Fruit fly (Drosophila melanogaster): ENCODE results near the gene CG18284.

Gene CG18284

DNA sequence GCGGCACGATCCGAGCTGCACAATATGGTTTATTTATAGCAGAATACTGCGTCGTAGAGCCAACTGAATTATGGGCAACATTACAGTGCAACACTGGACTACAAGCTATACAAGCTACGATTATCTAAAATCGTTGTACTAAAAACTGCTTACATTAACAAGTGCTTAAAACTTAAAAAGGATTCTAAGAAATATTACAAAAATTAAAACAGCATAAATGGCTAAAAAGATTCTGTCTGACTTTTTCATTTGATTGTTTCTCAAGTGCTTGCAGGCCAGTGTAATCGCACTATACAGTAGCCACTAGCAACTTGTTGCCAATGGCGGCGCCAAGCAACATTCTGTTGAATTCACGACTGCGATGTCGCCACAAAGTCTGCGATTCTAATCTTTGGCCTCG is 27.0 kb upstream of the CG18284 start (continued):
- TF ChIP-seq ap (GFP tag; IDR thresholded peaks at IDR 0.05) (peak; percentile 55; the same call in 1 of the 2 replicates), Elba2 (GFP tag; optimal IDR thresholded peaks at IDR 0.05) (no peak), CG5180 (GFP tag; optimal IDR thresholded peaks at IDR 0.05) (peak; percentile 35), CG30403 (GFP tag; optimal IDR thresholded peaks at IDR 0.05) (peak; percentile 73), Med (GFP tag) (peak; percentile 94), pnt (GFP tag; optimal IDR thresholded peaks at IDR 0.05) (peak; percentile 62), crp (GFP tag; optimal IDR thresholded peaks at IDR 0.05) (peak in 1 of 2 experiments; percentile 6), CG1603 (tag; optimal IDR thresholded peaks at IDR 0.05) (peak; percentile 75), rib (GFP tag; IDR thresholded peaks at IDR 0.05) (no peak), CG6272 (GFP tag; IDR thresholded peaks at IDR 0.05) (peak; percentile 75), Spps (tag; optimal IDR thresholded peaks at IDR 0.05) (peak; percentile 76), sna (GFP tag; IDR thresholded peaks at IDR 0.05; ENCODE audit: partially characterized antibody) (no peak), Ptx1 (GFP tag; IDR thresholded peaks at IDR 0.05) (peak; percentile 84), Fer1 (GFP tag; optimal IDR thresholded peaks at IDR 0.05) (peak; percentile 28), CG17612 (GFP tag; IDR thresholded peaks at IDR 0.05) (no peak), croc (GFP tag; conservative IDR thresholded peaks at IDR 0.05) (peak; percentile 76), btn (GFP tag; optimal IDR thresholded peaks at IDR 0.05) (peak; percentile 63), D19A (tag; optimal IDR thresholded peaks at IDR 0.05) (peak; percentile 66), CG17912 (GFP tag; optimal IDR thresholded peaks at IDR 0.05) (no peak), CG18764 (GFP tag; optimal IDR thresholded peaks at IDR 0.05) (peak; percentile 54), CG7372 (GFP tag; IDR thresholded peaks at IDR 0.05) (peak; percentile 58), CG11093 (GFP tag; IDR thresholded peaks at IDR 0.05) (peak; percentile 73), Hr78 (GFP tag; optimal IDR thresholded peaks at IDR 0.05) (no peak), CG14965 (GFP tag; optimal IDR thresholded peaks at IDR 0.05; ENCODE audit: borderline replicate concordance) (no peak), pros (GFP tag; optimal IDR thresholded peaks at IDR 0.05) (no peak), Xrp1 (GFP tag; IDR thresholded peaks at IDR 0.05) (peak; percentile 90), ara (GFP tag; IDR thresholded peaks at IDR 0.05) (peak; percentile 89), CG34422 (GFP tag; IDR thresholded peaks at IDR 0.05) (peak; percentile 79), az2 (GFP tag; optimal IDR thresholded peaks at IDR 0.05) (peak; percentile 77), CG30431 (GFP tag; optimal IDR thresholded peaks at IDR 0.05) (peak; percentile 34), Poxn (GFP tag; IDR thresholded peaks at IDR 0.05) (no peak), CG18011 (GFP tag; optimal IDR thresholded peaks at IDR 0.05) (no peak), CG3065 (GFP tag; optimal IDR thresholded peaks at IDR 0.05) (no peak), CG31224 (GFP tag; IDR thresholded peaks at IDR 0.05) (peak; percentile 49), fd64A (GFP tag; optimal IDR thresholded peaks at IDR 0.05) (peak; percentile 15), CG1832 (GFP tag; optimal IDR thresholded peaks at IDR 0.05) (no peak), Atf6 (GFP tag; IDR thresholded peaks at IDR 0.05) (peak; percentile 76), ase (GFP tag; IDR thresholded peaks at IDR 0.05) (peak; percentile 76; the same call in 1 of the 3 replicates), NC2α (GFP tag; optimal IDR thresholded peaks at IDR 0.05) (no peak), Max (GFP tag; optimal IDR thresholded peaks at IDR 0.05) (peak; percentile 39), fd96Cb (tag; optimal IDR thresholded peaks at IDR 0.05) (peak; percentile 81), en (GFP tag; optimal IDR thresholded peaks at IDR 0.05) (peak; percentile 40), inv (GFP tag; IDR thresholded peaks at IDR 0.05; ENCODE audit: partially characterized antibody) (no peak), CG9437 (GFP tag; optimal IDR thresholded peaks at IDR 0.05) (peak; percentile 34), CG3847 (GFP tag; IDR thresholded peaks at IDR 0.05) (peak; percentile 47; the same call in 1 of the 2 replicates), CG16815 (GFP tag; optimal IDR thresholded peaks at IDR 0.05) (peak; percentile 45), sob (GFP tag; IDR thresholded peaks at IDR 0.05) (peak; percentile 50; the same call in 1 of the 2 replicates), CG16779 (GFP tag; IDR thresholded peaks at IDR 0.05) (no peak), Gsc (GFP tag; IDR thresholded peaks at IDR 0.05) (peak; percentile 28; the same call in 1 of the 2 replicates), GATAe (GFP tag; conservative IDR thresholded peaks at IDR 0.05) (0 out of 2 replicates have a peak, but pooled peaks have one; percentile 25), HLH4C (GFP tag; IDR thresholded peaks at IDR 0.05; ENCODE audit: partially characterized antibody) (no peak)
